Fruit fly (Drosophila melanogaster) whole organism, embryonic: Measurements from ENCODE around the gene CG42538.

Experiments
- Atf6 ChIP-seq: fragments of 200-800 bp; sonication (Bioruptor generic); IDR thresholded peaks from 2 replicates; pipeline ENCODE4 v1.3.6; 2022; ENCODE audit warnings: missing biosample characterization, missing genetic modification characterization
- Bdp1 ChIP-seq: fragments of 200-800 bp; sonication (Bioruptor generic); optimal IDR thresholded peaks from 3 replicates; lab custom pipeline; 2016; ENCODE audit warnings: missing biosample characterization, missing genetic modification characterization
- CG13296 ChIP-seq: fragments of 200-800 bp; sonication (Bioruptor generic); optimal IDR thresholded peaks from 3 replicates; lab custom pipeline; 2018; ENCODE audit warnings: missing biosample characterization, mild to moderate bottlenecking, missing genetic modification characterization
- CG13624 ChIP-seq: fragments of 200-800 bp; sonication (Bioruptor generic); optimal IDR thresholded peaks from 2 replicates; lab custom pipeline; 2016; ENCODE audit warnings: missing biosample characterization, missing genetic modification characterization
- CG15514 ChIP-seq: fragments of 200-800 bp; sonication (Bioruptor generic); optimal IDR thresholded peaks from 3 replicates; lab custom pipeline; 2017; ENCODE audit warnings: missing biosample characterization, missing genetic modification characterization, mild to moderate bottlenecking, moderate library complexity, missing genetic modification reagents
- CG17186 ChIP-seq: fragments of 200-800 bp; sonication (Bioruptor generic); optimal IDR thresholded peaks from 3 replicates; lab custom pipeline; 2017; ENCODE audit warnings: missing biosample characterization, missing genetic modification reagents, missing genetic modification characterization
- CG17829 ChIP-seq: fragments of 200-800 bp; optimal IDR thresholded peaks from 2 replicates; lab custom pipeline; 2019; ENCODE audit warnings: missing biosample characterization, mild to moderate bottlenecking, missing genetic modification characterization, moderate library complexity
- CG18599 ChIP-seq: fragments of 200-800 bp; sonication (Bioruptor generic); optimal IDR thresholded peaks from 3 replicates; lab custom pipeline; 2017; ENCODE audit warnings: missing biosample characterization, missing genetic modification characterization, mild to moderate bottlenecking, moderate library complexity, missing genetic modification reagents
- CG2116 ChIP-seq: fragments of 200-800 bp; sonication (Bioruptor generic); optimal IDR thresholded peaks from 3 replicates; lab custom pipeline; 2018; ENCODE audit warnings: missing biosample characterization, mild to moderate bottlenecking, missing genetic modification characterization
- CG2678 ChIP-seq: fragments of 200-800 bp; sonication (Bioruptor generic); optimal IDR thresholded peaks from 3 replicates; lab custom pipeline; 2019; ENCODE audit warnings: missing biosample characterization, mild to moderate bottlenecking, missing genetic modification characterization, moderate library complexity
- CG2889 ChIP-seq: fragments of 200-800 bp; sonication (Bioruptor generic); IDR thresholded peaks from 3 replicates; pipeline ENCODE4 v1.3.6; 2022; ENCODE audit warnings: missing biosample characterization, missing genetic modification characterization
- CG33557 ChIP-seq: fragments of 200-800 bp; sonication (Bioruptor generic); optimal IDR thresholded peaks from 2 replicates; lab custom pipeline; 2019; ENCODE audit warnings: missing biosample characterization, mild to moderate bottlenecking, missing genetic modification characterization, moderate library complexity
- CG4617 ChIP-seq: fragments of 200-800 bp; sonication (Bioruptor generic); optimal IDR thresholded peaks from 3 replicates; lab custom pipeline; 2016; ENCODE audit warnings: missing biosample characterization, missing genetic modification characterization, borderline replicate concordance
- CG4820 ChIP-seq: fragments of 200-800 bp; sonication (Bioruptor generic); optimal IDR thresholded peaks from 3 replicates; lab custom pipeline; 2016; ENCODE audit warnings: missing biosample characterization, missing genetic modification characterization
- CG7839 ChIP-seq: fragments of 200-800 bp; sonication (Bioruptor generic); optimal IDR thresholded peaks from 3 replicates; lab custom pipeline; 2018; ENCODE audit warnings: missing biosample characterization, mild to moderate bottlenecking, missing genetic modification characterization, moderate library complexity
- CG7928 ChIP-seq: fragments of 200-800 bp; sonication (Bioruptor generic); optimal IDR thresholded peaks from 2 replicates; lab custom pipeline; 2017; ENCODE audit warnings: missing biosample characterization, mild to moderate bottlenecking, missing genetic modification characterization
- CG7987 ChIP-seq: fragments of 200-800 bp; sonication (Bioruptor generic); optimal IDR thresholded peaks from 2 replicates; lab custom pipeline; 2018; ENCODE audit warnings: missing biosample characterization, mild to moderate bottlenecking, missing genetic modification characterization, moderate library complexity
- CG8281 ChIP-seq: fragments of 200-800 bp; sonication (Bioruptor generic); optimal IDR thresholded peaks from 2 replicates; lab custom pipeline; 2018; ENCODE audit warnings: missing biosample characterization, mild to moderate bottlenecking, missing genetic modification characterization, moderate library complexity
- CoRest ChIP-seq: fragments of 200-800 bp; sonication (Bioruptor generic); optimal IDR thresholded peaks from 3 replicates; lab custom pipeline; 2018; ENCODE audit warnings: missing biosample characterization, mild to moderate bottlenecking, missing genetic modification characterization, moderate library complexity
- D19A ChIP-seq: fragments of 200-800 bp; optimal IDR thresholded peaks from 3 replicates; lab custom pipeline; 2019; ENCODE audit warnings: missing biosample characterization, mild to moderate bottlenecking, missing genetic modification characterization, moderate library complexity
- Drgx ChIP-seq: fragments of 200-800 bp; sonication (Bioruptor generic); IDR thresholded peaks from 2 replicates; pipeline ENCODE4 v1.3.6; 2022; ENCODE audit warnings: missing biosample characterization, missing genetic modification characterization
- Fer1 ChIP-seq: fragments of 200-800 bp; sonication (Bioruptor generic); optimal IDR thresholded peaks from 2 replicates; lab custom pipeline; 2017; ENCODE audit warnings: missing biosample characterization, mild to moderate bottlenecking, missing genetic modification characterization
- Hr39 ChIP-seq: fragments of >200 bp; optimal IDR thresholded peaks from 2 replicates; lab custom pipeline; 2017
- Hr51 ChIP-seq, 2 experiments: fragments of 200-800 bp; sonication (Bioruptor generic); optimal IDR thresholded peaks; 2 replicates in 1 of 2; 3 replicates in 1 of 2; lab custom pipeline; 2016 to 2018; ENCODE audit warnings: missing biosample characterization in 2 of 2, missing genetic modification characterization in 2 of 2, mild to moderate bottlenecking in 1 of 2, moderate library complexity in 1 of 2
- MTF-1 ChIP-seq: fragments of 200-800 bp; sonication (Bioruptor generic); optimal IDR thresholded peaks from 2 replicates; lab custom pipeline; 2018; ENCODE audit warnings: missing biosample characterization, mild to moderate bottlenecking, missing genetic modification characterization, borderline replicate concordance
- Max ChIP-seq: fragments of 200-800 bp; sonication (Bioruptor generic); optimal IDR thresholded peaks from 2 replicates; lab custom pipeline; 2016; ENCODE audit warnings: missing biosample characterization, mild to moderate bottlenecking, missing genetic modification characterization
- NK7.1 ChIP-seq: fragments of 200-800 bp; sonication (Bioruptor generic); optimal IDR thresholded peaks from 3 replicates; lab custom pipeline; 2016; ENCODE audit warnings: missing biosample characterization, missing genetic modification characterization
- Side ChIP-seq: fragments of 200-800 bp; sonication (Bioruptor generic); optimal IDR thresholded peaks from 2 replicates; lab custom pipeline; 2016; ENCODE audit warnings: missing biosample characterization, missing genetic modification characterization
- ash1 ChIP-seq: fragments of 200-800 bp; sonication (Bioruptor generic); optimal IDR thresholded peaks from 2 replicates; lab custom pipeline; 2018; ENCODE audit warnings: missing biosample characterization, mild to moderate bottlenecking, missing genetic modification characterization
- bcd ChIP-seq: fragments of 200-800 bp; sonication (Bioruptor generic); optimal IDR thresholded peaks from 2 replicates; lab custom pipeline; 2017; ENCODE audit warnings: missing biosample characterization, mild to moderate bottlenecking, missing genetic modification characterization
- emc ChIP-seq: fragments of 200-800 bp; sonication (Bioruptor generic); optimal IDR thresholded peaks from 2 replicates; lab custom pipeline; 2016; ENCODE audit warnings: missing biosample characterization, missing genetic modification characterization
- exex ChIP-seq: fragments of 200-800 bp; sonication (Bioruptor generic); optimal IDR thresholded peaks from 4 replicates; lab custom pipeline; 2018; ENCODE audit warnings: missing biosample characterization, mild to moderate bottlenecking, missing genetic modification characterization, moderate library complexity
- eyg ChIP-seq: fragments of 200-800 bp; sonication (Bioruptor generic); optimal IDR thresholded peaks from 3 replicates; lab custom pipeline; 2016; ENCODE audit warnings: missing biosample characterization, missing genetic modification characterization
- gcm ChIP-seq: fragments of 200-800 bp; sonication (Bioruptor generic); optimal IDR thresholded peaks from 2 replicates; lab custom pipeline; 2019; ENCODE audit warnings: missing biosample characterization, mild to moderate bottlenecking, missing genetic modification characterization, moderate library complexity
- grau ChIP-seq: fragments of 200-800 bp; optimal IDR thresholded peaks from 3 replicates; lab custom pipeline; 2019; ENCODE audit warnings: missing biosample characterization, mild to moderate bottlenecking, missing genetic modification characterization, moderate library complexity
- gt ChIP-seq: fragments of 200-800 bp; sonication (Bioruptor generic); IDR thresholded peaks from 2 replicates; pipeline ENCODE4 v1.3.6; 2022; ENCODE audit warnings: missing biosample characterization, missing genetic modification characterization
- ham ChIP-seq: fragments of 200-800 bp; sonication (Bioruptor generic); IDR thresholded peaks from 2 replicates; pipeline ENCODE4 v1.3.6; 2022; ENCODE audit warnings: missing biosample characterization, missing genetic modification characterization
- inv ChIP-seq: fragments of 200-800 bp; sonication (Bioruptor generic); IDR thresholded peaks from 2 replicates; pipeline ENCODE4 v1.3.6; 2022; ENCODE audit warnings: missing biosample characterization, missing genetic modification characterization; ENCODE audit not compliant: partially characterized antibody
- lmd ChIP-seq: fragments of 200-800 bp; sonication (Bioruptor generic); IDR thresholded peaks from 2 replicates; pipeline ENCODE4 v1.3.6; 2022; ENCODE audit warnings: missing biosample characterization, missing genetic modification characterization
- mam ChIP-seq: fragments of 200-800 bp; sonication (Bioruptor generic); optimal IDR thresholded peaks from 3 replicates; lab custom pipeline; 2016; ENCODE audit warnings: missing biosample characterization, missing genetic modification characterization
- p53 ChIP-seq: fragments of 200-800 bp; sonication (Bioruptor generic); optimal IDR thresholded peaks from 2 replicates; lab custom pipeline; 2016; ENCODE audit warnings: missing biosample characterization, missing genetic modification characterization
- peb ChIP-seq: fragments of 200-800 bp; sonication (Bioruptor generic); IDR thresholded peaks from 2 replicates; pipeline ENCODE4 v1.3.6; 2022; ENCODE audit warnings: missing biosample characterization, missing genetic modification characterization
- psq ChIP-seq: fragments of 200-800 bp; sonication (Bioruptor generic); optimal IDR thresholded peaks from 2 replicates; lab custom pipeline; 2017; ENCODE audit warnings: missing biosample characterization, missing genetic modification characterization
- scrt ChIP-seq: fragments of 200-800 bp; sonication (Bioruptor generic); optimal IDR thresholded peaks from 2 replicates; lab custom pipeline; 2018; ENCODE audit warnings: missing biosample characterization, mild to moderate bottlenecking, missing genetic modification characterization, moderate library complexity
- sqz ChIP-seq: fragments of 200-800 bp; sonication (Bioruptor generic); optimal IDR thresholded peaks from 3 replicates; lab custom pipeline; 2018; ENCODE audit warnings: missing biosample characterization, mild to moderate bottlenecking, missing genetic modification characterization
- stwl ChIP-seq: fragments of 200-800 bp; sonication (Bioruptor generic); optimal IDR thresholded peaks from 3 replicates; lab custom pipeline; 2018; ENCODE audit warnings: missing biosample characterization, mild to moderate bottlenecking, missing genetic modification characterization, moderate library complexity
- tup ChIP-seq: fragments of 200-800 bp; sonication (Bioruptor generic); optimal IDR thresholded peaks from 2 replicates; lab custom pipeline; 2016; ENCODE audit warnings: missing biosample characterization, mild to moderate bottlenecking, missing genetic modification characterization, moderate library complexity
- usp ChIP-seq: fragments of >200 bp; optimal IDR thresholded peaks from 2 replicates; lab custom pipeline; 2017; ENCODE audit warnings: missing biosample characterization, missing genetic modification characterization
- yki ChIP-seq: fragments of >200 bp; optimal IDR thresholded peaks from 3 replicates; lab custom pipeline; 2018
- zfh1 ChIP-seq: fragments of 200-800 bp; sonication (Bioruptor generic); IDR thresholded peaks from 3 replicates; pipeline ENCODE4 v1.3.6; 2022; ENCODE audit warnings: missing biosample characterization, missing genetic modification characterization

CG42538 gene

DNA sequence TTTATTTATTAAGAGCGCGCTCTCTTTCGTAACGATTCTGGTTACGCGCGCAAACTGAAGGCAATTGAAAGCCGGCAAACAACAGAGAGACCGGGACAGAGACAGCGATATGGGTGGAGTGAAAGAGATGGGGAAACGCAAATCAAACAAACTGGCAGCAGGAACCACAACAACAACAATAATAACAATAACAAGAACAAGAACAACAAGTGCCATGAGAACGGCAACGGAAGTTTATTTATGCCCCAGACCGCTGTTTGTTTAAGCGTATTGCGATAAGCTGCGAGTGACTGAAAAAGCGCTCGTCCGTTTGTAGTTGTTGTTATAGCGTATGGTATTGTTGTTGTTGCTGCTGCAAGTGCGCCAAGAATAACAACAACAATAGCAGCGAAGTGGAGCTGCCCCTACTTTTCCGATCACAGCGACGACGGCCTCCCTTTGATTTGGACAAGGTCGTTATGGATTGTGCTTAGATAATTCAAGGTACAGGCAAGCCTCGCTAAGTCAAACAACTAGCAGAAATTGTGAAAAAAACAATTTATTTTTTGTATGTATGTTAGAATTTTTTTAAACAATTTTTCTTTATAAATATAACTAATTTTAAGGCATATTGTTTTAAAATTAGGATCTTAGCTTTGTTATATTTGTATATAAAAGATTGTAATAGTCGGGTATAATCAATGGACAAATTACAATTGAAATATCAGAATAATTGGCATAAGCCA lies 8.1 kb upstream of the CG42538 start (continued):
- TF ChIP-seq Atf6 (GFP tag; lab: Robert Waterston, UW) (peak; percentile 78), MTF-1 (GFP tag; lab: Kevin White, UChicago) (peak; percentile 81), Side (peak; percentile 68), Max (GFP tag; lab: Kevin White, UChicago) (no peak), D19A (tag; lab: Kevin White, UChicago) (no peak), emc (GFP tag; lab: Kevin White, UChicago) (no peak), Hr51 (GFP tag; optimal IDR thresholded peaks at IDR 0.05; lab: Kevin White, UChicago) (peak; percentile 33 to 68), CG18599 (GFP tag; lab: Kevin White, UChicago) (peak; percentile 60), mam (GFP tag; lab: Kevin White, UChicago) (no peak), inv (no peak), scrt (GFP tag; lab: Kevin White, UChicago) (peak; percentile 36), CG2889 (GFP tag; lab: Robert Waterston, UW) (no peak), stwl (tag; lab: Kevin White, UChicago) (no peak), exex (tag; lab: Kevin White, UChicago) (peak; percentile 45), psq (peak; percentile 17), yki (lab: Kevin White, UChicago) (no peak), CG13624 (GFP tag; lab: Kevin White, UChicago) (no peak), Fer1 (peak; percentile 54), CG2116 (peak; percentile 36), CG15514 (GFP tag; lab: Kevin White, UChicago) (peak; percentile 55), CG7987 (GFP tag; lab: Kevin White, UChicago) (peak; percentile 66), CG4617 (no peak), CG2678 (tag; lab: Kevin White, UChicago) (peak; percentile 61), eyg (GFP tag; lab: Kevin White, UChicago) (peak; percentile 23), tup (GFP tag; lab: Kevin White, UChicago) (peak; percentile 20), sqz (GFP tag; lab: Kevin White, UChicago) (peak; percentile 80), Drgx (GFP tag; lab: Robert Waterston, UW) (peak; percentile 48; the same call in 1 of the 2 replicates), CG8281 (tag; lab: Kevin White, UChicago) (peak; percentile 48), Hr39 (lab: Kevin White, UChicago) (no peak), NK7.1 (peak; percentile 70), zfh1 (GFP tag; lab: Robert Waterston, UW) (peak; percentile 73; the same call in 2 of the 3 replicates), CG7928 (GFP tag; lab: Kevin White, UChicago) (no peak), CoRest (tag; lab: Kevin White, UChicago) (peak; percentile 11), ham (GFP tag; lab: Robert Waterston, UW) (no peak; the same call in 1 of the 2 replicates), p53 (GFP tag; lab: Kevin White, UChicago) (peak; percentile 27), usp (GFP tag; lab: Kevin White, UChicago) (no peak), grau (tag; lab: Kevin White, UChicago) (peak; percentile 89), CG13296 (peak; percentile 59), peb (GFP tag; lab: Robert Waterston, UW) (no peak), CG17186 (GFP tag; lab: Kevin White, UChicago) (peak; percentile 45), Bdp1 (GFP tag; lab: Kevin White, UChicago) (peak; percentile 59), CG33557 (peak; percentile 85), CG17829 (tag; lab: Kevin White, UChicago) (no peak), gcm (peak; percentile 49), ash1 (no peak), gt (GFP tag; lab: Robert Waterston, UW) (no peak), bcd (GFP tag; lab: Kevin White, UChicago) (peak; percentile 57), lmd (no peak), CG4820 (peak; percentile 38), CG7839 (tag; lab: Kevin White, UChicago) (peak; percentile 20)
